Fruit fly (Drosophila melanogaster): ENCODE data around the gene NijA.
A peak's percentile ranks its signal among the peaks of the same experiment; 100 is the strongest.

Gene NijA

DNA sequence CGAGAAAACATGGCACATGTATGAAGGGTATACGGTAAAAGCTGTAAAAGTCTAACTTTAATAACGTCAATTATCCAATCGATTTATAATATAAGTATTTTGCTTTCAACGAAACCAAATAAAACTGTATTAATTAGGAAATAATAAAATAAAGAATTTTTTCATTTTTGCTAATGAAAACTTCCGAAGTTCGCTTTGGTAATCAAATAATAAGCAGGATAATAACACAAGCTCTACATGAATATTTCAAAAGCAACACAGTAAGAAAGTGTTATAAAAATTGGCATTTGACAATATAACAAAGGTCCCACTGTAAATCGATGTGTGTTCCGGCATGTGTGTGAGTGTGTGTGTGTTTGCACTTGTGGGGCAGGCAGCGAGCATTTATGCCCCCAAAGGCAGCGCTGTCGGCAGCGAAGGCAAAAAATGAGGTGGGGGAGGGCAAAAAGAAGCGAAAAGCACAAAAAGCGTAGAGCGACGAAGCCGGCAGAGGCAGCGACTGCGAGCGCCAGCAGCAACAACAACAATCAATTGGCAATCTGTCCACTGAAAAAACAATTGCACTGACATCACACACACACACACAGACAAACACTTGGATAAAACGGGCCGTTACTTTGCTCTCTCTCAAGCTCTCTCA, 39.9 kb upstream of the NijA start (continued):
- TF ChIP-seq Pdp1 (GFP tag; optimal IDR thresholded peaks at IDR 0.05) = no peak
- TF ChIP-seq Lim3 (GFP tag; IDR thresholded peaks at IDR 0.05) = no peak
- TF ChIP-seq CG14441 (GFP tag; IDR thresholded peaks at IDR 0.05) = no peak
- peak; percentile 9 for TF ChIP-seq CG4707 (GFP tag; optimal IDR thresholded peaks at IDR 0.05)
- no peak for TF ChIP-seq Hr39 (optimal IDR thresholded peaks at IDR 0.05)
- no peak for TF ChIP-seq gro (GFP tag; optimal IDR thresholded peaks at IDR 0.05)
- 0 out of 2 replicates have a peak, but pooled peaks have one; percentile 12 for TF ChIP-seq slbo (GFP tag; IDR thresholded peaks at IDR 0.05)
- 0 out of 2 replicates have a peak, but pooled peaks have one; percentile 15 for TF ChIP-seq CG3847 (GFP tag; IDR thresholded peaks at IDR 0.05)
- peak; percentile 28 for TF ChIP-seq CG2678 (tag; optimal IDR thresholded peaks at IDR 0.05)
- TF ChIP-seq Deaf1 (tag; optimal IDR thresholded peaks at IDR 0.05) = no peak
- TF ChIP-seq CG30020 (tag; optimal IDR thresholded peaks at IDR 0.05) = no peak
- TF ChIP-seq chm (GFP tag; IDR thresholded peaks at IDR 0.05) = no peak
- peak; percentile 24 for TF ChIP-seq unpg (GFP tag; optimal IDR thresholded peaks at IDR 0.05)
- no peak for TF ChIP-seq CG31365 (tag; optimal IDR thresholded peaks at IDR 0.05)
- no peak for TF ChIP-seq fd96Cb (tag; optimal IDR thresholded peaks at IDR 0.05)
- TF ChIP-seq CG6175 (GFP tag; IDR thresholded peaks at IDR 0.05) = peak; percentile 89; the same call in 2 of the 3 replicates
- TF ChIP-seq lov (optimal IDR thresholded peaks at IDR 0.05) = no peak
- TF ChIP-seq lov (GFP tag; IDR thresholded peaks at IDR 0.05) = 0 out of 3 replicates have a peak, but pooled peaks have one; percentile 21
- peak; percentile 49 for TF ChIP-seq crol (GFP tag; IDR thresholded peaks at IDR 0.05)
- peak; percentile 27 for TF ChIP-seq ATbp (GFP tag; optimal IDR thresholded peaks at IDR 0.05)
- TF ChIP-seq zfh2 (GFP tag; optimal IDR thresholded peaks at IDR 0.05) = no peak
- peak in 1 of 2 experiments; percentile 5 for TF ChIP-seq Hr51 (GFP tag; optimal IDR thresholded peaks at IDR 0.05)
- no peak for TF ChIP-seq Usf (GFP tag; optimal IDR thresholded peaks at IDR 0.05)
- no peak for TF ChIP-seq CG17361 (GFP tag; IDR thresholded peaks at IDR 0.05)
- peak; percentile 46 for TF ChIP-seq dmrt99B (tag; optimal IDR thresholded peaks at IDR 0.05)
- no peak for TF ChIP-seq CG9932 (GFP tag; IDR thresholded peaks at IDR 0.05)
- no peak for TF ChIP-seq CG10321 (GFP tag; IDR thresholded peaks at IDR 0.05)
- TF ChIP-seq pfk (GFP tag; optimal IDR thresholded peaks at IDR 0.05) = no peak
- no peak for TF ChIP-seq HmgD (GFP tag; optimal IDR thresholded peaks at IDR 0.05)
- TF ChIP-seq C15 (GFP tag; IDR thresholded peaks at IDR 0.05) = 0 out of 3 replicates have a peak, but pooled peaks have one; percentile 44
- TF ChIP-seq CG12942 (GFP tag; optimal IDR thresholded peaks at IDR 0.05) = no peak
- peak; percentile 26 for TF ChIP-seq CG11504 (tag; optimal IDR thresholded peaks at IDR 0.05)
- TF ChIP-seq CG17186 (GFP tag; optimal IDR thresholded peaks at IDR 0.05) = no peak
- peak; percentile 35; the same call in 1 of the 2 replicates for TF ChIP-seq Ptx1 (GFP tag; IDR thresholded peaks at IDR 0.05)
- no peak for TF ChIP-seq MTF-1 (GFP tag; optimal IDR thresholded peaks at IDR 0.05; ENCODE audit: borderline replicate concordance)
- TF ChIP-seq onecut (GFP tag; IDR thresholded peaks at IDR 0.05) = no peak
- TF ChIP-seq Bgb (GFP tag; IDR thresholded peaks at IDR 0.05; ENCODE audit: partially characterized antibody) = 0 out of 2 replicates have a peak, but pooled peaks have one; percentile 9
- no peak for TF ChIP-seq Neu2 (GFP tag; optimal IDR thresholded peaks at IDR 0.05; ENCODE audit: borderline replicate concordance)
- TF ChIP-seq Hr78 (GFP tag; optimal IDR thresholded peaks at IDR 0.05) = no peak
- no peak for TF ChIP-seq CG16863 (GFP tag; optimal IDR thresholded peaks at IDR 0.05)
- TF ChIP-seq CG11247 (GFP tag; IDR thresholded peaks at IDR 0.05) = no peak
- TF ChIP-seq jumu (GFP tag; optimal IDR thresholded peaks at IDR 0.05) = no peak
- TF ChIP-seq toy (GFP tag; IDR thresholded peaks at IDR 0.05) = no peak
- no peak; the same call in 2 of the 3 replicates for TF ChIP-seq Aef1 (GFP tag; IDR thresholded peaks at IDR 0.05)
- TF ChIP-seq bigmax (GFP tag; optimal IDR thresholded peaks at IDR 0.05) = no peak
- TF ChIP-seq Rfx (GFP tag; IDR thresholded peaks at IDR 0.05) = no peak
- no peak for TF ChIP-seq CG31224 (GFP tag; IDR thresholded peaks at IDR 0.05)
- TF ChIP-seq Ada2b (GFP tag; IDR thresholded peaks at IDR 0.05) = no peak
- no peak for TF ChIP-seq Xrp1 (GFP tag; IDR thresholded peaks at IDR 0.05)
- TF ChIP-seq CG7987 (GFP tag; optimal IDR thresholded peaks at IDR 0.05) = no peak
